Fruit fly (Drosophila melanogaster): ENCODE results near the gene GstO1.

dm6 chr3L:8518516-8519087, 6.1 kb downstream of the GstO1 start, which contains the start of gene GstO3:
- TF ChIP-seq insv (optimal IDR thresholded peaks at IDR 0.05), result no peak
- no peak for TF ChIP-seq h (optimal IDR thresholded peaks at IDR 0.05)
- TF ChIP-seq Sin3A (optimal IDR thresholded peaks at IDR 0.05), result no peak
- TF ChIP-seq psq (optimal IDR thresholded peaks at IDR 0.05), result no peak
- TF ChIP-seq ttk (optimal IDR thresholded peaks at IDR 0.05), result no peak

Measured in Kc167 (cell line).